Fruit fly (Drosophila melanogaster) whole organism, embryonic: ENCODE measurements around the gene Caper.

Experiments used
- B-H2 ChIP-seq: fragments of 200-800 bp; sonication (Bioruptor generic); optimal IDR thresholded peaks from 2 replicates; lab custom pipeline; 2018; ENCODE audit warnings: missing biosample characterization, mild to moderate bottlenecking, missing genetic modification characterization
- Blimp-1 ChIP-seq: fragments of 200-800 bp; sonication (Bioruptor generic); optimal IDR thresholded peaks from 3 replicates; lab custom pipeline; 2018; ENCODE audit warnings: missing biosample characterization, missing genetic modification characterization, mild to moderate bottlenecking, moderate library complexity, missing genetic modification reagents
- Bteb2 ChIP-seq: fragments of 200-800 bp; sonication (Bioruptor generic); optimal IDR thresholded peaks from 2 replicates; lab custom pipeline; 2016; ENCODE audit warnings: missing biosample characterization, missing genetic modification characterization
- CG10274 ChIP-seq: fragments of 200-800 bp; sonication (Bioruptor generic); optimal IDR thresholded peaks from 3 replicates; lab custom pipeline; 2017; ENCODE audit warnings: missing biosample characterization, mild to moderate bottlenecking, missing genetic modification characterization
- CG10543 ChIP-seq: fragments of 200-800 bp; sonication (Bioruptor generic); optimal IDR thresholded peaks from 3 replicates; lab custom pipeline; 2017; ENCODE audit warnings: missing biosample characterization, mild to moderate bottlenecking, missing genetic modification characterization, moderate library complexity
- CG15514 ChIP-seq: fragments of 200-800 bp; sonication (Bioruptor generic); optimal IDR thresholded peaks from 3 replicates; lab custom pipeline; 2017; ENCODE audit warnings: missing biosample characterization, missing genetic modification characterization, mild to moderate bottlenecking, moderate library complexity, missing genetic modification reagents
- CG16779 ChIP-seq: fragments of 200-800 bp; sonication (Bioruptor generic); IDR thresholded peaks from 2 replicates; pipeline ENCODE4 v1.3.6; 2022; ENCODE audit warnings: missing biosample characterization, missing genetic modification characterization
- CG17328 ChIP-seq: fragments of 200-800 bp; sonication (Bioruptor generic); IDR thresholded peaks from 2 replicates; pipeline ENCODE4 v1.3.6; 2022; ENCODE audit warnings: missing biosample characterization, missing genetic modification characterization
- CG17912 ChIP-seq: fragments of 200-800 bp; sonication (Bioruptor generic); optimal IDR thresholded peaks from 2 replicates; lab custom pipeline; 2018; ENCODE audit warnings: missing biosample characterization, mild to moderate bottlenecking, missing genetic modification characterization
- CG1832 ChIP-seq: fragments of 200-800 bp; sonication (Bioruptor generic); optimal IDR thresholded peaks from 2 replicates; lab custom pipeline; 2017; ENCODE audit warnings: missing biosample characterization, mild to moderate bottlenecking, missing genetic modification characterization, inconsistent platforms
- CG34224 ChIP-seq: fragments of 200-800 bp; sonication (Bioruptor generic); IDR thresholded peaks from 3 replicates; pipeline ENCODE4 v1.3.6; 2022; ENCODE audit warnings: missing biosample characterization, missing genetic modification characterization; ENCODE audit not compliant: partially characterized antibody
- CG4360 ChIP-seq: fragments of 200-800 bp; sonication (Bioruptor generic); IDR thresholded peaks from 2 replicates; pipeline ENCODE4 v1.3.6; 2022; ENCODE audit warnings: missing biosample characterization, missing genetic modification characterization
- CG5245 ChIP-seq: fragments of 200-800 bp; sonication (Bioruptor generic); optimal IDR thresholded peaks from 3 replicates; lab custom pipeline; 2016; ENCODE audit warnings: missing biosample characterization, missing genetic modification characterization
- CG5953 ChIP-seq: fragments of 200-800 bp; sonication (Bioruptor generic); IDR thresholded peaks from 2 replicates; pipeline ENCODE4 v1.3.6; 2022; ENCODE audit warnings: missing biosample characterization, missing genetic modification characterization
- CG6791 ChIP-seq: fragments of 200-800 bp; sonication (Bioruptor generic); IDR thresholded peaks from 3 replicates; pipeline ENCODE4 v1.3.6; 2022; ENCODE audit warnings: missing biosample characterization, missing genetic modification characterization; ENCODE audit not compliant: partially characterized antibody
- CG6813 ChIP-seq: fragments of 200-800 bp; sonication (Bioruptor generic); optimal IDR thresholded peaks from 2 replicates; lab custom pipeline; 2017; ENCODE audit warnings: missing biosample characterization, missing genetic modification characterization, mild to moderate bottlenecking, moderate library complexity, missing genetic modification reagents
- CG8765 ChIP-seq: fragments of 200-800 bp; sonication (Bioruptor generic); IDR thresholded peaks from 2 replicates; pipeline ENCODE4 v1.3.6; 2022; ENCODE audit warnings: missing biosample characterization, missing genetic modification characterization
- CG9727 ChIP-seq: fragments of 200-800 bp; sonication (Bioruptor generic); optimal IDR thresholded peaks from 3 replicates; lab custom pipeline; 2017; ENCODE audit warnings: missing biosample characterization, mild to moderate bottlenecking, missing genetic modification characterization
- Dbx ChIP-seq: fragments of 200-800 bp; sonication (Bioruptor generic); IDR thresholded peaks from 3 replicates; pipeline ENCODE4 v1.3.6; 2022; ENCODE audit warnings: missing biosample characterization, missing genetic modification characterization
- Doc3 ChIP-seq: fragments of 200-800 bp; sonication (Bioruptor generic); IDR thresholded peaks from 3 replicates; pipeline ENCODE4 v1.3.6; 2022; ENCODE audit warnings: missing biosample characterization, missing genetic modification characterization; ENCODE audit not compliant: partially characterized antibody
- Hmx ChIP-seq: fragments of 200-800 bp; sonication (Bioruptor generic); optimal IDR thresholded peaks from 2 replicates; lab custom pipeline; 2016; ENCODE audit warnings: missing biosample characterization, missing genetic modification characterization
- Kr ChIP-seq: fragments of 200-800 bp; sonication (Bioruptor generic); optimal IDR thresholded peaks from 2 replicates; lab custom pipeline; 2017; ENCODE audit warnings: missing biosample characterization, mild to moderate bottlenecking, missing genetic modification characterization
- Lhr ChIP-seq: fragments of 200-800 bp; sonication (Bioruptor generic); optimal IDR thresholded peaks from 3 replicates; lab custom pipeline; 2017; ENCODE audit warnings: mild to moderate bottlenecking, missing biosample characterization, missing genetic modification reagents, missing genetic modification characterization
- Lpt ChIP-seq: fragments of >200 bp; optimal IDR thresholded peaks from 2 replicates; lab custom pipeline; 2018; ENCODE audit warnings: missing biosample characterization, missing genetic modification characterization
- MBD-R2 ChIP-seq: fragments of 200-800 bp; sonication (Bioruptor generic); IDR thresholded peaks from 2 replicates; pipeline ENCODE4 v1.3.6; 2022; ENCODE audit warnings: missing biosample characterization, missing genetic modification characterization
- Med ChIP-seq: fragments of 200-800 bp; sonication (Bioruptor generic); peaks from one replicate; lab custom pipeline; 2016; ENCODE audit warnings: missing biosample characterization, missing genetic modification characterization, mild to moderate bottlenecking, inconsistent platforms, moderate library complexity
- Meics ChIP-seq: fragments of 200-800 bp; sonication (Bioruptor generic); optimal IDR thresholded peaks from 2 replicates; lab custom pipeline; 2017; ENCODE audit warnings: missing biosample characterization, mild to moderate bottlenecking, missing genetic modification characterization
- NK7.1 ChIP-seq: fragments of 200-800 bp; sonication (Bioruptor generic); optimal IDR thresholded peaks from 3 replicates; lab custom pipeline; 2016; ENCODE audit warnings: missing biosample characterization, missing genetic modification characterization
- Neu2 ChIP-seq: fragments of 200-800 bp; sonication (Bioruptor generic); optimal IDR thresholded peaks from 3 replicates; lab custom pipeline; 2016; ENCODE audit warnings: missing biosample characterization, missing genetic modification characterization, borderline replicate concordance
- Optix ChIP-seq: fragments of 200-800 bp; sonication (Bioruptor generic); IDR thresholded peaks from 3 replicates; pipeline ENCODE4 v1.3.6; 2022; ENCODE audit warnings: missing biosample characterization, missing genetic modification characterization
- Vsx1 ChIP-seq: fragments of 200-800 bp; sonication (Bioruptor generic); optimal IDR thresholded peaks from 2 replicates; lab custom pipeline; 2017; ENCODE audit warnings: missing biosample characterization, mild to moderate bottlenecking, missing genetic modification characterization, missing genetic modification reagents
- Xbp1 ChIP-seq: fragments of 200-800 bp; sonication (Bioruptor generic); optimal IDR thresholded peaks from 3 replicates; lab custom pipeline; 2016; ENCODE audit warnings: missing biosample characterization, mild to moderate bottlenecking, missing genetic modification characterization
- ara ChIP-seq: fragments of 200-800 bp; sonication (Bioruptor generic); IDR thresholded peaks from 2 replicates; pipeline ENCODE4 v1.3.6; 2022; ENCODE audit warnings: missing biosample characterization, missing genetic modification characterization
- az2 ChIP-seq: fragments of 200-800 bp; sonication (Bioruptor generic); optimal IDR thresholded peaks from 3 replicates; lab custom pipeline; 2016; ENCODE audit warnings: missing biosample characterization, missing genetic modification characterization
- bab2 ChIP-seq: fragments of 200-800 bp; sonication (Bioruptor generic); optimal IDR thresholded peaks from 2 replicates; lab custom pipeline; 2016; ENCODE audit warnings: missing biosample characterization, missing genetic modification characterization
- ci ChIP-seq: fragments of 200-800 bp; sonication (Bioruptor generic); IDR thresholded peaks from 3 replicates; pipeline ENCODE4 v1.3.6; 2022; ENCODE audit warnings: missing biosample characterization, missing genetic modification characterization
- dan ChIP-seq: fragments of 200-800 bp; sonication (Bioruptor generic); IDR thresholded peaks from 2 replicates; pipeline ENCODE4 v1.3.6; 2022; ENCODE audit warnings: missing biosample characterization, missing genetic modification characterization
- dimm ChIP-seq: fragments of 200-800 bp; sonication (Bioruptor generic); IDR thresholded peaks from 2 replicates; pipeline ENCODE4 v1.3.6; 2022; ENCODE audit warnings: missing biosample characterization, missing genetic modification characterization
- gce ChIP-seq: fragments of 200-800 bp; sonication (Bioruptor generic); IDR thresholded peaks from 3 replicates; pipeline ENCODE4 v1.3.6; 2022; ENCODE audit warnings: missing biosample characterization, missing genetic modification characterization
- mld ChIP-seq: fragments of 200-800 bp; sonication (Bioruptor generic); IDR thresholded peaks from 3 replicates; pipeline ENCODE4 v1.3.6; 2022; ENCODE audit warnings: missing biosample characterization, missing genetic modification characterization; ENCODE audit not compliant: partially characterized antibody
- repo ChIP-seq: fragments of 200-800 bp; sonication (Bioruptor generic); optimal IDR thresholded peaks from 2 replicates; lab custom pipeline; 2016; ENCODE audit warnings: missing biosample characterization, missing genetic modification characterization
- row ChIP-seq: fragments of 200-800 bp; sonication (Bioruptor generic); IDR thresholded peaks from 3 replicates; pipeline ENCODE4 v1.3.6; 2022; ENCODE audit warnings: missing biosample characterization, missing genetic modification characterization
- sens ChIP-seq: fragments of 200-800 bp; sonication (Bioruptor generic); peaks from one replicate; lab custom pipeline; 2016; ENCODE audit warnings: missing biosample characterization, missing genetic modification characterization
- slou ChIP-seq: fragments of 200-800 bp; sonication (Bioruptor generic); optimal IDR thresholded peaks from 3 replicates; lab custom pipeline; 2016; ENCODE audit warnings: missing biosample characterization, missing genetic modification characterization
- tgo ChIP-seq: fragments of 200-800 bp; sonication (Bioruptor generic); IDR thresholded peaks from 3 replicates; pipeline ENCODE4 v1.3.6; 2022; ENCODE audit warnings: missing biosample characterization, missing genetic modification characterization
- unc-4 ChIP-seq: fragments of 200-800 bp; sonication (Bioruptor generic); IDR thresholded peaks from 2 replicates; pipeline ENCODE4 v1.3.6; 2022; ENCODE audit warnings: missing biosample characterization, missing genetic modification characterization; ENCODE audit not compliant: partially characterized antibody
- unpg ChIP-seq: fragments of 200-800 bp; sonication (Bioruptor generic); optimal IDR thresholded peaks from 3 replicates; lab custom pipeline; 2018; ENCODE audit warnings: missing biosample characterization, mild to moderate bottlenecking, missing genetic modification characterization, moderate library complexity

The Caper gene

dm6 chr2L:7025247-7025646 is 7.3 kb upstream of the Caper start (continued):
- TF ChIP-seq Neu2 (GFP tag; lab: Kevin White, UChicago) (no peak), row (GFP tag; lab: Robert Waterston, UW) (no peak)

dm6 chr2L:7026308-7026707 is 6.2 kb upstream of the Caper start:
- TF ChIP-seq Lpt (GFP tag; lab: Kevin White, UChicago) (no peak), CG1832 (peak; percentile 4), CG4360 (GFP tag; lab: Robert Waterston, UW) (no peak), CG10274 (GFP tag; lab: Kevin White, UChicago) (no peak), sens (GFP tag; lab: Kevin White, UChicago) (peak; percentile 0), Med (peak; percentile 62), ara (GFP tag; lab: Robert Waterston, UW) (0 out of 2 replicates have a peak, but pooled peaks have one; percentile 20), bab2 (GFP tag; lab: Kevin White, UChicago) (no peak), CG6791 (GFP tag; lab: Robert Waterston, UW) (peak; percentile 37; the same call in 1 of the 3 replicates), ci (GFP tag; lab: Robert Waterston, UW) (0 out of 3 replicates have a peak, but pooled peaks have one; percentile 39), unc-4 (GFP tag; lab: Robert Waterston, UW) (no peak), Dbx (peak; percentile 25; the same call in 1 of the 3 replicates), CG5953 (GFP tag; lab: Robert Waterston, UW) (0 out of 2 replicates have a peak, but pooled peaks have one; percentile 10), Doc3 (no peak), CG5245 (no peak), CG6813 (GFP tag; lab: Kevin White, UChicago) (no peak), CG16779 (GFP tag; lab: Robert Waterston, UW) (0 out of 2 replicates have a peak, but pooled peaks have one; percentile 6), CG15514 (GFP tag; lab: Kevin White, UChicago) (no peak), tgo (GFP tag; lab: Robert Waterston, UW) (no peak), Lhr (no peak), repo (no peak), mld (GFP tag; lab: Robert Waterston, UW) (no peak)

- TF ChIP-seq dan (GFP tag; lab: Robert Waterston, UW) (no peak), CG8765 (GFP tag; lab: Robert Waterston, UW) (no peak), Meics (GFP tag; lab: Kevin White, UChicago) (no peak), CG17912 (GFP tag; lab: Kevin White, UChicago) (no peak), MBD-R2 (GFP tag; lab: Robert Waterston, UW) (peak; percentile 57), dimm (GFP tag; lab: Robert Waterston, UW) (no peak), Kr (GFP tag; lab: Kevin White, UChicago) (no peak), CG9727 (no peak), Optix (GFP tag; lab: Robert Waterston, UW) (no peak), slou (GFP tag; lab: Kevin White, UChicago) (no peak), Xbp1 (GFP tag; lab: Kevin White, UChicago) (peak; percentile 36), NK7.1 (GFP tag; lab: Kevin White, UChicago) (no peak), Hmx (GFP tag; lab: Kevin White, UChicago) (peak; percentile 15), B-H2 (GFP tag; lab: Kevin White, UChicago) (no peak), Blimp-1 (GFP tag; lab: Kevin White, UChicago) (no peak), az2 (GFP tag; lab: Kevin White, UChicago) (peak; percentile 4), Bteb2 (no peak), gce (GFP tag; lab: Robert Waterston, UW) (no peak), CG34224 (GFP tag; lab: Robert Waterston, UW) (peak; percentile 79), CG17328 (no peak), CG10543 (no peak), Vsx1 (GFP tag; lab: Kevin White, UChicago) (peak; percentile 12), unpg (GFP tag; lab: Kevin White, UChicago) (peak; percentile 12)
Observed at dm6 chr2L:7026988-7027908, 5.3 kb upstream of the Caper start, which contains the start of the genes CG31908 and MME1. Gene CG31908, minus strand, starts transcription at chr2L:7027389. Gene MME1, plus strand, starts transcription at chr2L:7027526.
